Worm (Caenorhabditis elegans): ENCODE data around the gene D2085.7.

ce11 chrII:8634386-8634785 is 6.8 kb upstream of the D2085.7 start, which contains the start of gene cutl-12:
- TF ChIP-seq ces-1 (GFP tag; optimal IDR thresholded peaks at IDR 0.05) (no peak), elt-3 (tag; optimal IDR thresholded peaks at IDR 0.05) (no peak), pha-4 (tag; optimal IDR thresholded peaks at IDR 0.05) (no peak), nhr-28 (tag; optimal IDR thresholded peaks at IDR 0.05) (no peak), ztf-11 (tag; optimal IDR thresholded peaks at IDR 0.05) (no peak), unc-39 (tag; optimal IDR thresholded peaks at IDR 0.05) (no peak), tbx-8 (GFP tag; optimal IDR thresholded peaks at IDR 0.05) (no peak), blmp-1 (tag; optimal IDR thresholded peaks at IDR 0.05) (no peak), nhr-76 (tag; optimal IDR thresholded peaks at IDR 0.05) (no peak), cnd-1 (tag; optimal IDR thresholded peaks at IDR 0.05) (no peak), lsy-2 (tag; optimal IDR thresholded peaks at IDR 0.05) (no peak), nhr-237 (tag; optimal IDR thresholded peaks at IDR 0.05) (no peak)
